Worm (Caenorhabditis elegans): ENCODE results near the gene R05H5.3.

DNA sequence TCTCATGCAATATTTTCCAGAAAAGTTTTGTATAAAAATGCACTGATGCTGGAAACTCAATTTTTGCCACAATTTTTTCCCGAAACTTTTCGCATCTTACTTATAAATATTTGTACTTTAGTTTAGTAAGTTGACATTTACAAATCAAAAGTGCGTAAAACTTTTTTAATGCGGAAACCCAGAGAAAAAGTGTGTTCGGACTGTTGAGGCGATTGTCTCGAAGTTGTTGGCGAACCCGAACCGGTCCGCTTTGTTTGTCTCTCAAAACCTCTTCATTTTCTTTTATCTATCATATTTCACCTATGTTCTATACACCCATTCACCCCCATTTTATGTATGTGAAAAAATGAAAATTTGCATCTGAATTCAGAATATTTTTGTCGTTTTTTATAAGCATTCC lies 23.2 kb downstream of the R05H5.3 start:
- TF ChIP-seq madf-6 (GFP tag; IDR thresholded peaks at IDR 0.05) (no peak), dox-1 (GFP tag; IDR thresholded peaks at IDR 0.05) (no peak), F49E8.2 (tag; optimal IDR thresholded peaks at IDR 0.05; ENCODE audit: insufficient read depth) (no peak), ama-1 (optimal IDR thresholded peaks at IDR 0.05) (no peak), ama-1 (GFP tag; optimal IDR thresholded peaks at IDR 0.05) (no peak), F33H1.4 (GFP tag; IDR thresholded peaks at IDR 0.05) (no peak), snpc-4 (GFP tag; optimal IDR thresholded peaks at IDR 0.05) (no peak), snpc-4 (tag; optimal IDR thresholded peaks at IDR 0.05) (no peak), C06A6.2 (GFP tag; conservative IDR thresholded peaks at IDR 0.05) (no peak), nhr-90 (tag; optimal IDR thresholded peaks at IDR 0.05) (no peak), aptf-2 (GFP tag; conservative IDR thresholded peaks at IDR 0.05) (no peak), Y79H2A.3 (GFP tag; conservative IDR thresholded peaks at IDR 0.05) (no peak), tlf-1 (GFP tag; optimal IDR thresholded peaks at IDR 0.05) (no peak), lsy-27 (tag; optimal IDR thresholded peaks at IDR 0.05; ENCODE audit: borderline replicate concordance, insufficient read depth) (no peak), pha-4 (tag; optimal IDR thresholded peaks at IDR 0.05) (no peak), F39B2.1 (GFP tag; IDR thresholded peaks at IDR 0.05) (no peak)

Measured in whole organism, young adult.